Worm (Caenorhabditis elegans) whole organism, dauer: ENCODE measurements around the gene F41H10.5.

Experiments
- unc-62 ChIP-seq: sonication (generic microtip); optimal IDR thresholded peaks from 2 replicates; lab custom pipeline; 2017; ENCODE audit warnings: missing biosample characterization, missing genetic modification reagents, missing genetic modification characterization

F41H10.5 gene

ce11 chrIV:5393566-5393965, 32.9 kb downstream of the F41H10.5 start:
- TF ChIP-seq unc-62 (GFP tag; lab: Kevin White, UChicago), result no peak

ce11 chrIV:5394687-5395086, 34.0 kb downstream of the F41H10.5 start, which contains the start of the genes perm-3 and swsn-6:
Gene perm-3 (minus strand): TSS chrIV:5394804.
Gene swsn-6 (plus strand): TSS chrIV:5395033.
- no peak for TF ChIP-seq unc-62 (GFP tag; lab: Kevin White, UChicago)

ce11 chrIV:5396769-5397168, 36.1 kb downstream of the F41H10.5 start, which contains the start of gene ZK616.3:
Gene ZK616.3 (plus strand): TSS chrIV:5397069.
- TF ChIP-seq unc-62 (GFP tag; lab: Kevin White, UChicago), result no peak

ce11 chrIV:5397539-5397938, 36.8 kb downstream of the F41H10.5 start, which contains the start of gene ZK616.2:
Gene ZK616.2 (plus strand): TSS chrIV:5397839.
- TF ChIP-seq unc-62 (GFP tag; lab: Kevin White, UChicago), result no peak

ce11 chrIV:5400609-5401008, 39.9 kb downstream of the F41H10.5 start, which contains the start of gene ZK616.1:
Gene ZK616.1 (plus strand): TSS chrIV:5400909.
- TF ChIP-seq unc-62 (GFP tag; lab: Kevin White, UChicago), result no peak

- no peak for TF ChIP-seq unc-62 (GFP tag; lab: Kevin White, UChicago)
Measured at ce11 chrIV:5405345-5405744, 44.6 kb downstream of the F41H10.5 start, which contains the start of gene ZK616.61. Gene ZK616.61 (plus strand): TSS chrIV:5405645.

- TF ChIP-seq unc-62 (GFP tag; lab: Kevin White, UChicago), result no peak
Measured at ce11 chrIV:5409112-5409511, 48.4 kb downstream of the F41H10.5 start.

- no peak for TF ChIP-seq unc-62 (GFP tag; lab: Kevin White, UChicago)
Measured at ce11 chrIV:5411120-5411519, 50.4 kb downstream of the F41H10.5 start, which contains the start of gene ZK616.65. Gene ZK616.65 (minus strand): TSS chrIV:5411220.
